Fruit fly (Drosophila melanogaster) whole organism, embryonic: ENCODE results near the gene AANATL7.
A peak's percentile ranks its signal among the peaks of the same experiment; 100 is the strongest.

Experiments
- BEAF-32 ChIP-seq: fragments of 200-800 bp; sonication (Bioruptor generic); optimal IDR thresholded peaks from 3 replicates; lab custom pipeline; 2017; ENCODE audit warnings: missing biosample characterization, missing genetic modification characterization, mild to moderate bottlenecking, moderate library complexity, missing genetic modification reagents
- CG1233 ChIP-seq: fragments of 200-800 bp; sonication (Bioruptor generic); optimal IDR thresholded peaks from 4 replicates; lab custom pipeline; 2018; ENCODE audit warnings: missing biosample characterization, mild to moderate bottlenecking, missing genetic modification characterization
- CG13287 ChIP-seq: fragments of 200-800 bp; sonication (Bioruptor generic); IDR thresholded peaks from 2 replicates; pipeline ENCODE4 v1.3.6; 2022; ENCODE audit warnings: missing biosample characterization, missing genetic modification characterization; ENCODE audit not compliant: partially characterized antibody
- CG15011 ChIP-seq: fragments of 200-800 bp; sonication (Bioruptor generic); optimal IDR thresholded peaks from 3 replicates; lab custom pipeline; 2018; ENCODE audit warnings: missing biosample characterization, mild to moderate bottlenecking, missing genetic modification characterization
- CG16813 ChIP-seq: fragments of 200-800 bp; sonication (Bioruptor generic); IDR thresholded peaks from 3 replicates; pipeline ENCODE4 v1.3.6; 2022; ENCODE audit warnings: missing biosample characterization, missing genetic modification characterization; ENCODE audit not compliant: partially characterized antibody
- CG17385 ChIP-seq: fragments of 200-800 bp; sonication (Bioruptor generic); optimal IDR thresholded peaks from 3 replicates; lab custom pipeline; 2018; ENCODE audit warnings: missing biosample characterization, mild to moderate bottlenecking, missing genetic modification characterization
- CG17568 ChIP-seq: fragments of 200-800 bp; sonication (Bioruptor generic); optimal IDR thresholded peaks from 2 replicates; lab custom pipeline; 2018; ENCODE audit warnings: missing biosample characterization, mild to moderate bottlenecking, missing genetic modification characterization, moderate library complexity
- CG17829 ChIP-seq: fragments of 200-800 bp; optimal IDR thresholded peaks from 2 replicates; lab custom pipeline; 2019; ENCODE audit warnings: missing biosample characterization, mild to moderate bottlenecking, missing genetic modification characterization, moderate library complexity
- CG18476 ChIP-seq: fragments of 200-800 bp; sonication (Bioruptor generic); optimal IDR thresholded peaks from 2 replicates; lab custom pipeline; 2016; ENCODE audit warnings: missing biosample characterization, mild to moderate bottlenecking, missing genetic modification characterization
- CG2712 ChIP-seq: fragments of 200-800 bp; optimal IDR thresholded peaks from 3 replicates; lab custom pipeline; 2019; ENCODE audit warnings: missing biosample characterization, mild to moderate bottlenecking, missing genetic modification characterization, moderate library complexity
- CG3407 ChIP-seq: fragments of 200-800 bp; sonication (Bioruptor generic); optimal IDR thresholded peaks from 2 replicates; lab custom pipeline; 2018; ENCODE audit warnings: missing biosample characterization, mild to moderate bottlenecking, missing genetic modification characterization
- CG4707 ChIP-seq: fragments of 200-800 bp; sonication (Bioruptor generic); optimal IDR thresholded peaks from 2 replicates; lab custom pipeline; 2018; ENCODE audit warnings: missing biosample characterization, mild to moderate bottlenecking, missing genetic modification characterization, moderate library complexity
- CG4730 ChIP-seq: fragments of 200-800 bp; sonication (Bioruptor generic); IDR thresholded peaks from 2 replicates; pipeline ENCODE4 v1.3.6; 2022; ENCODE audit warnings: missing biosample characterization, missing genetic modification characterization
- CG6791 ChIP-seq: fragments of 200-800 bp; sonication (Bioruptor generic); IDR thresholded peaks from 3 replicates; pipeline ENCODE4 v1.3.6; 2022; ENCODE audit warnings: missing biosample characterization, missing genetic modification characterization; ENCODE audit not compliant: partially characterized antibody
- CG6854 ChIP-seq: fragments of 200-800 bp; sonication (Bioruptor generic); optimal IDR thresholded peaks from 3 replicates; lab custom pipeline; 2017; ENCODE audit warnings: missing biosample characterization, mild to moderate bottlenecking, missing genetic modification characterization
- CG7271 ChIP-seq: fragments of 200-800 bp; sonication (Bioruptor generic); optimal IDR thresholded peaks from 2 replicates; lab custom pipeline; 2018; ENCODE audit warnings: missing biosample characterization, mild to moderate bottlenecking, missing genetic modification characterization, moderate library complexity
- CG7556 ChIP-seq: fragments of 200-800 bp; sonication (Bioruptor generic); optimal IDR thresholded peaks from 2 replicates; lab custom pipeline; 2017; ENCODE audit warnings: missing biosample characterization, mild to moderate bottlenecking, missing genetic modification characterization
- CG7745 ChIP-seq: fragments of 200-800 bp; sonication (Bioruptor generic); optimal IDR thresholded peaks from 2 replicates; lab custom pipeline; 2018; ENCODE audit warnings: missing biosample characterization, mild to moderate bottlenecking, missing genetic modification characterization, moderate library complexity
- CG8089 ChIP-seq: fragments of 200-800 bp; sonication (Bioruptor generic); optimal IDR thresholded peaks from 3 replicates; lab custom pipeline; 2016; ENCODE audit warnings: missing biosample characterization, missing genetic modification characterization
- CG8924 ChIP-seq: fragments of 200-800 bp; optimal IDR thresholded peaks from 3 replicates; lab custom pipeline; 2019; ENCODE audit warnings: missing biosample characterization, mild to moderate bottlenecking, missing genetic modification characterization, moderate library complexity
- CTCF ChIP-seq: fragments of 200-800 bp; sonication (Bioruptor generic); optimal IDR thresholded peaks from 2 replicates; lab custom pipeline; 2017; ENCODE audit warnings: missing biosample characterization, mild to moderate bottlenecking, missing genetic modification characterization, moderate library complexity
- Dp ChIP-seq: fragments of 200-800 bp; sonication (Bioruptor generic); optimal IDR thresholded peaks from 2 replicates; lab custom pipeline; 2018; ENCODE audit warnings: missing biosample characterization, mild to moderate bottlenecking, missing genetic modification characterization, moderate library complexity
- Fer1 ChIP-seq: fragments of 200-800 bp; sonication (Bioruptor generic); optimal IDR thresholded peaks from 2 replicates; lab custom pipeline; 2017; ENCODE audit warnings: missing biosample characterization, mild to moderate bottlenecking, missing genetic modification characterization
- GATAe ChIP-seq: fragments of 200-800 bp; sonication (Bioruptor generic); conservative IDR thresholded peaks from 2 replicates; pipeline ENCODE4 v1.3.6; 2022; ENCODE audit warnings: missing biosample characterization, missing genetic modification characterization
- Kr ChIP-seq: fragments of 200-800 bp; sonication (Bioruptor generic); optimal IDR thresholded peaks from 2 replicates; lab custom pipeline; 2017; ENCODE audit warnings: missing biosample characterization, mild to moderate bottlenecking, missing genetic modification characterization
- MESR4 ChIP-seq: fragments of 200-800 bp; sonication (Bioruptor generic); optimal IDR thresholded peaks from 2 replicates; lab custom pipeline; 2018; ENCODE audit warnings: missing biosample characterization, mild to moderate bottlenecking, missing genetic modification characterization, moderate library complexity
- NC2α ChIP-seq: fragments of 200-800 bp; sonication (Bioruptor generic); optimal IDR thresholded peaks from 2 replicates; lab custom pipeline; 2016; ENCODE audit warnings: missing biosample characterization, missing genetic modification characterization
- Nf-YC ChIP-seq: fragments of 200-800 bp; optimal IDR thresholded peaks from 3 replicates; lab custom pipeline; 2019; ENCODE audit warnings: missing biosample characterization, mild to moderate bottlenecking, missing genetic modification characterization, moderate library complexity
- Rx ChIP-seq: fragments of 200-800 bp; sonication (Bioruptor generic); IDR thresholded peaks from 2 replicates; pipeline ENCODE4 v1.3.6; 2022; ENCODE audit warnings: missing biosample characterization, missing genetic modification characterization
- ab ChIP-seq: fragments of 200-800 bp; sonication (Bioruptor generic); optimal IDR thresholded peaks from 2 replicates; lab custom pipeline; 2016; ENCODE audit warnings: missing biosample characterization, missing genetic modification characterization
- ap ChIP-seq: fragments of 200-800 bp; sonication (Bioruptor generic); IDR thresholded peaks from 2 replicates; pipeline ENCODE4 v1.3.6; 2022; ENCODE audit warnings: missing biosample characterization, missing genetic modification characterization
- cg ChIP-seq: fragments of 200-800 bp; sonication (Bioruptor generic); optimal IDR thresholded peaks from 3 replicates; lab custom pipeline; 2019; ENCODE audit warnings: missing biosample characterization, mild to moderate bottlenecking, missing genetic modification characterization, moderate library complexity
- cwo ChIP-seq: fragments of 200-800 bp; sonication (Bioruptor generic); optimal IDR thresholded peaks from 3 replicates; lab custom pipeline; 2017; ENCODE audit warnings: missing biosample characterization, missing genetic modification characterization, mild to moderate bottlenecking, moderate library complexity, missing genetic modification reagents
- dati ChIP-seq: fragments of 200-800 bp; sonication (Bioruptor generic); IDR thresholded peaks from 2 replicates; pipeline ENCODE4 v1.3.6; 2022; ENCODE audit warnings: missing biosample characterization, missing genetic modification characterization
- gem ChIP-seq: fragments of 200-800 bp; sonication (Bioruptor generic); optimal IDR thresholded peaks from 2 replicates; lab custom pipeline; 2019; ENCODE audit warnings: missing biosample characterization, mild to moderate bottlenecking, missing genetic modification characterization, moderate library complexity
- gro ChIP-seq: fragments of 200-800 bp; sonication (Bioruptor generic); optimal IDR thresholded peaks from 2 replicates; lab custom pipeline; 2016; ENCODE audit warnings: missing biosample characterization, missing genetic modification characterization
- ind ChIP-seq: fragments of 200-800 bp; sonication (Bioruptor generic); optimal IDR thresholded peaks from 3 replicates; lab custom pipeline; 2016; ENCODE audit warnings: missing biosample characterization, missing genetic modification characterization
- jumu ChIP-seq: fragments of 200-800 bp; sonication (Bioruptor generic); optimal IDR thresholded peaks from 3 replicates; lab custom pipeline; 2016; ENCODE audit warnings: missing biosample characterization, missing genetic modification characterization
- lbe ChIP-seq: fragments of 200-800 bp; sonication (Bioruptor generic); optimal IDR thresholded peaks from 2 replicates; lab custom pipeline; 2016; ENCODE audit warnings: missing biosample characterization, mild to moderate bottlenecking, missing genetic modification characterization
- lilli ChIP-seq: fragments of 200-800 bp; sonication (Bioruptor generic); optimal IDR thresholded peaks from 3 replicates; lab custom pipeline; 2016; ENCODE audit warnings: missing biosample characterization, missing genetic modification characterization
- lmd ChIP-seq: fragments of 200-800 bp; sonication (Bioruptor generic); IDR thresholded peaks from 2 replicates; pipeline ENCODE4 v1.3.6; 2022; ENCODE audit warnings: missing biosample characterization, missing genetic modification characterization
- lov ChIP-seq, 2 experiments: fragments of 200-800 bp in 1 of 2; fragments of >200 bp in 1 of 2; sonication (Bioruptor generic) in 1 of 2; IDR thresholded peaks in 1 of 2; optimal IDR thresholded peaks in 1 of 2; 2 replicates in 1 of 2; 3 replicates in 1 of 2; pipeline versions ENCODE4 v1.3.6 to Lab custom; 2017 to 2022; ENCODE audit warnings: missing biosample characterization in 1 of 2, missing genetic modification characterization in 1 of 2
- pnt ChIP-seq: fragments of 200-800 bp; sonication (Bioruptor generic); optimal IDR thresholded peaks from 3 replicates; lab custom pipeline; 2016; ENCODE audit warnings: missing biosample characterization, missing genetic modification characterization
- psq ChIP-seq: fragments of 200-800 bp; sonication (Bioruptor generic); optimal IDR thresholded peaks from 2 replicates; lab custom pipeline; 2017; ENCODE audit warnings: missing biosample characterization, missing genetic modification characterization
- ro ChIP-seq: fragments of 200-800 bp; sonication (Bioruptor generic); IDR thresholded peaks from 2 replicates; pipeline ENCODE4 v1.3.6; 2022; ENCODE audit warnings: missing biosample characterization, missing genetic modification characterization
- sna ChIP-seq: fragments of 200-800 bp; sonication (Bioruptor generic); IDR thresholded peaks from 2 replicates; pipeline ENCODE4 v1.3.6; 2022; ENCODE audit warnings: missing biosample characterization, missing genetic modification characterization; ENCODE audit not compliant: partially characterized antibody
- sug ChIP-seq: fragments of 200-800 bp; optimal IDR thresholded peaks from 2 replicates; lab custom pipeline; 2019; ENCODE audit warnings: missing biosample characterization, mild to moderate bottlenecking, missing genetic modification characterization, moderate library complexity
- tin ChIP-seq: fragments of 200-800 bp; sonication (Bioruptor generic); optimal IDR thresholded peaks from 3 replicates; lab custom pipeline; 2016; ENCODE audit warnings: missing biosample characterization, missing genetic modification characterization
- trh ChIP-seq: fragments of 200-800 bp; sonication (Bioruptor generic); optimal IDR thresholded peaks from 2 replicates; lab custom pipeline; 2016; ENCODE audit warnings: missing biosample characterization, missing genetic modification characterization

Gene AANATL7

dm6 chrX:2589446-2590038, 8.8 kb downstream of the AANATL7 start (continued):
- TF ChIP-seq pnt (GFP tag; lab: Kevin White, UChicago) (peak; percentile 91), Rx (GFP tag; lab: Robert Waterston, UW) (peak; percentile 94), lilli (GFP tag; lab: Kevin White, UChicago) (peak; percentile 98), MESR4 (GFP tag; lab: Kevin White, UChicago) (peak; percentile 32), CG7556 (GFP tag; lab: Kevin White, UChicago) (peak; percentile 91), CG13287 (no peak), CG6791 (GFP tag; lab: Robert Waterston, UW) (no peak), lov (optimal IDR thresholded peaks at IDR 0.05; lab: Kevin White, UChicago) (no peak), lov (GFP tag; IDR thresholded peaks at IDR 0.05; lab: Robert Waterston, UW) (0 out of 3 replicates have a peak, but pooled peaks have one; percentile 58), sug (tag; lab: Kevin White, UChicago) (peak; percentile 70), NC2α (GFP tag; lab: Kevin White, UChicago) (peak; percentile 68), tin (GFP tag; lab: Kevin White, UChicago) (peak; percentile 86), CG4707 (GFP tag; lab: Kevin White, UChicago) (peak; percentile 39), ind (GFP tag; lab: Kevin White, UChicago) (peak; percentile 95), ap (GFP tag; lab: Robert Waterston, UW) (peak; percentile 75), CG17829 (peak; percentile 83), cwo (GFP tag; lab: Kevin White, UChicago) (peak; percentile 93), gro (GFP tag; lab: Kevin White, UChicago) (peak; percentile 96), gem (tag; lab: Kevin White, UChicago) (peak; percentile 92), CG18476 (GFP tag; lab: Kevin White, UChicago) (peak; percentile 77), trh (peak; percentile 80), CG7271 (tag; lab: Kevin White, UChicago) (no peak), CG4730 (peak; percentile 88), CG2712 (tag; lab: Kevin White, UChicago) (peak; percentile 81), CG17568 (GFP tag; lab: Kevin White, UChicago) (peak; percentile 65), Nf-YC (tag; lab: Kevin White, UChicago) (peak; percentile 37), BEAF-32 (GFP tag; lab: Kevin White, UChicago) (no peak), Fer1 (GFP tag; lab: Kevin White, UChicago) (peak; percentile 93), cg (GFP tag; lab: Kevin White, UChicago) (no peak), CG8924 (peak; percentile 88), CG1233 (GFP tag; lab: Kevin White, UChicago) (peak; percentile 78), CG16813 (no peak), CG8089 (GFP tag; lab: Kevin White, UChicago) (peak; percentile 86), CG17385 (GFP tag; lab: Kevin White, UChicago) (peak; percentile 87), GATAe (GFP tag; lab: Robert Waterston, UW) (peak; percentile 84), CG15011 (GFP tag; lab: Kevin White, UChicago) (peak; percentile 82), dati (GFP tag; lab: Robert Waterston, UW) (peak; percentile 59), CG6854 (GFP tag; lab: Kevin White, UChicago) (peak; percentile 72), ro (GFP tag; lab: Robert Waterston, UW) (peak; percentile 72; the same call in 1 of the 2 replicates), CG3407 (peak; percentile 77), lmd (GFP tag; lab: Robert Waterston, UW) (peak; percentile 95), lbe (peak; percentile 91), sna (GFP tag; lab: Robert Waterston, UW) (no peak), Dp (GFP tag; lab: Kevin White, UChicago) (no peak), CTCF (GFP tag; lab: Kevin White, UChicago) (no peak), Kr (no peak), psq (GFP tag; lab: Kevin White, UChicago) (peak; percentile 65), ab (peak; percentile 94), CG7745 (tag; lab: Kevin White, UChicago) (no peak), jumu (GFP tag; lab: Kevin White, UChicago) (peak; percentile 93)
